Worm (Caenorhabditis elegans) whole organism, young adult: ENCODE results near the gene psd-1.

Experiments used
- F49E8.2 ChIP-seq: sonication (generic microtip); optimal IDR thresholded peaks from 3 replicates; lab custom pipeline; 2017; ENCODE audit warnings: missing genetic modification characterization, mild to moderate bottlenecking, missing compliant biosample characterization, antibody characterized with exemption, moderate library complexity; ENCODE audit not compliant: insufficient read depth
- aptf-3 ChIP-seq: fragments of 200-800 bp; sonication (Bioruptor generic); IDR thresholded peaks from 2 replicates; pipeline ENCODE4 v1.3.6; 2022; ENCODE audit warnings: missing genetic modification characterization, missing compliant biosample characterization
- bed-2 ChIP-seq: fragments of 200-800 bp; sonication (Bioruptor generic); IDR thresholded peaks from 2 replicates; pipeline ENCODE4 v1.3.6; 2022; ENCODE audit warnings: missing genetic modification reagents, missing genetic modification characterization, missing compliant biosample characterization
- ceh-79 ChIP-seq: sonication (generic microtip); optimal IDR thresholded peaks from 2 replicates; lab custom pipeline; 2017; ENCODE audit warnings: mild to moderate bottlenecking, missing genetic modification characterization, missing compliant biosample characterization
- efl-1 ChIP-seq: fragments of 150-350 bp; optimal IDR thresholded peaks from 2 replicates; lab custom pipeline; 2014; ENCODE audit warnings: missing biosample characterization, missing genetic modification reagents, missing genetic modification characterization
- hsf-1 ChIP-seq: fragments of 200-800 bp; sonication (Bioruptor generic); IDR thresholded peaks from 2 replicates; pipeline ENCODE4 v1.3.6; 2022; ENCODE audit warnings: missing genetic modification reagents, missing genetic modification characterization, missing compliant biosample characterization
- mcd-1 ChIP-seq: fragments of 200-800 bp; sonication (Bioruptor generic); IDR thresholded peaks from 2 replicates; pipeline ENCODE4 v1.3.6; 2022; ENCODE audit warnings: missing genetic modification reagents, missing genetic modification characterization, missing compliant biosample characterization
- mxl-1 ChIP-seq: sonication (generic microtip); optimal IDR thresholded peaks from 2 replicates; lab custom pipeline; 2016; ENCODE audit warnings: missing genetic modification characterization, missing compliant biosample characterization
- nhr-120 ChIP-seq: fragments of 200-800 bp; sonication (Bioruptor generic); IDR thresholded peaks from 2 replicates; pipeline ENCODE4 v1.3.6; 2022; ENCODE audit warnings: missing genetic modification characterization, missing compliant biosample characterization
- rpc-1 ChIP-seq, 2 experiments: fragments of 150-350 bp in 1 of 2; sonication (generic microtip) in 1 of 2; optimal IDR thresholded peaks; 2 replicates each; lab custom pipeline; 2014 to 2018; ENCODE audit warnings: missing biosample characterization in 1 of 2, missing genetic modification characterization in 1 of 2, missing genetic modification reagents in 1 of 2, missing genotype in 1 of 2
- snpc-1.3 ChIP-seq: sonication (generic microtip); optimal IDR thresholded peaks from 2 replicates; lab custom pipeline; 2017; ENCODE audit warnings: missing genetic modification characterization, mild to moderate bottlenecking, missing compliant biosample characterization, antibody characterized with exemption, moderate library complexity, missing genotype, missing genetic modification reagents; ENCODE audit not compliant: insufficient read depth
- snpc-4 ChIP-seq, 5 experiments: fragments of 150-350 bp in 1 of 5; sonication (generic microtip) in 4 of 5; optimal IDR thresholded peaks; 2 replicates each; lab custom pipeline; 2014 to 2018; ENCODE audit warnings: missing genetic modification characterization in 5 of 5, missing biosample characterization in 3 of 5, antibody characterized with exemption in 2 of 5, mild to moderate bottlenecking in 2 of 5, missing compliant biosample characterization in 2 of 5, missing genotype in 2 of 5, moderate library complexity in 2 of 5, missing genetic modification reagents in 1 of 5
- unc-62 ChIP-seq: fragments of 150-350 bp; optimal IDR thresholded peaks from 2 replicates; lab custom pipeline; 2014; ENCODE audit warnings: missing biosample characterization, missing genetic modification reagents, missing genetic modification characterization
- zim-3 ChIP-seq: sonication (generic microtip); optimal IDR thresholded peaks from 2 replicates; lab custom pipeline; 2017; ENCODE audit warnings: mild to moderate bottlenecking, missing genetic modification characterization, moderate library complexity, missing compliant biosample characterization

ce11 chrIII:7230841-7231240 is 44.4 kb downstream of the psd-1 start, which contains the start of gene R151.10:
- TF ChIP-seq aptf-3 (GFP tag; lab: Robert Waterston, UW) (no peak), ceh-79 (no peak), efl-1 (GFP tag; lab: Kevin White, UChicago) (no peak), snpc-1.3 (tag; lab: Kevin White, UChicago) (no peak), hsf-1 (GFP tag; lab: Robert Waterston, UW) (no peak), zim-3 (tag; lab: Kevin White, UChicago) (no peak), F49E8.2 (tag; lab: Kevin White, UChicago) (no peak), mxl-1 (tag; lab: Kevin White, UChicago) (no peak), rpc-1 (optimal IDR thresholded peaks at IDR 0.05; lab: Kevin White, UChicago) (no peak), rpc-1 (tag; optimal IDR thresholded peaks at IDR 0.05; lab: Kevin White, UChicago) (no peak), unc-62 (GFP tag; lab: Kevin White, UChicago) (no peak), bed-2 (GFP tag; lab: Robert Waterston, UW) (no peak), snpc-4 (GFP tag; optimal IDR thresholded peaks at IDR 0.05; lab: Kevin White, UChicago) (no peak), snpc-4 (tag; optimal IDR thresholded peaks at IDR 0.05; lab: Kevin White, UChicago) (no peak), nhr-120 (no peak), mcd-1 (GFP tag; lab: Robert Waterston, UW) (no peak)
